Worm (Caenorhabditis elegans) whole organism, L1 larva: ENCODE results near the gene cid-1.

Source experiments
- ceh-82 ChIP-seq, 3 experiments: fragments of 150-350 bp in 1 of 3; sonication (generic microtip) in 2 of 3; optimal IDR thresholded peaks; 2 replicates each; lab custom pipeline; 2014 to 2017; ENCODE audit warnings: missing biosample characterization in 3 of 3, missing genetic modification characterization in 3 of 3
- dpl-1 ChIP-seq, 3 experiments: fragments of 150-350 bp in 2 of 3; sonication (generic microtip) in 1 of 3; optimal IDR thresholded peaks; 2 replicates each; lab custom pipeline; 2014 to 2017; ENCODE audit warnings: missing biosample characterization in 3 of 3, missing genetic modification characterization in 3 of 3, missing genetic modification reagents in 3 of 3
- elt-2 ChIP-seq: sonication (generic microtip); optimal IDR thresholded peaks from 2 replicates; lab custom pipeline; 2016; ENCODE audit warnings: missing genetic modification characterization, mild to moderate bottlenecking, inconsistent platforms, missing compliant biosample characterization, missing genetic modification reagents
- elt-3 ChIP-seq, 6 experiments: fragments of 150-350 bp in 1 of 6; sonication (generic microtip); optimal IDR thresholded peaks; 2 replicates each; lab custom pipeline; 2017 to 2018; ENCODE audit warnings: missing biosample characterization in 6 of 6, missing genetic modification characterization in 6 of 6, inconsistent platforms in 1 of 6
- lin-13 ChIP-seq: fragments of 150-350 bp; optimal IDR thresholded peaks from 2 replicates; lab custom pipeline; 2014; ENCODE audit warnings: missing biosample characterization, missing genetic modification reagents, missing genetic modification characterization
- lin-15B ChIP-seq: fragments of 150-350 bp; sonication (generic microtip); optimal IDR thresholded peaks from 3 replicates; lab custom pipeline; 2014; ENCODE audit warnings: missing biosample characterization, missing genetic modification characterization
- lin-35 ChIP-seq, 2 experiments: fragments of 150-350 bp; optimal IDR thresholded peaks; 2 replicates each; lab custom pipeline; 2014; ENCODE audit warnings: missing biosample characterization in 2 of 2, missing genetic modification characterization in 2 of 2, missing genetic modification reagents in 2 of 2
- lsy-2 ChIP-seq, 2 experiments: fragments of 150-350 bp; optimal IDR thresholded peaks; 2 replicates each; lab custom pipeline; 2014; ENCODE audit warnings: missing biosample characterization in 2 of 2, missing genetic modification characterization in 2 of 2
- nhr-28 ChIP-seq: fragments of 150-350 bp; optimal IDR thresholded peaks from 2 replicates; lab custom pipeline; 2014; ENCODE audit warnings: missing biosample characterization, missing genetic modification characterization
- snpc-4 ChIP-seq: fragments of 150-350 bp; optimal IDR thresholded peaks from 2 replicates; lab custom pipeline; 2014; ENCODE audit warnings: missing biosample characterization, missing genetic modification characterization
- tbx-2 ChIP-seq: sonication (generic microtip); optimal IDR thresholded peaks from 2 replicates; lab custom pipeline; 2016; ENCODE audit warnings: missing genetic modification characterization, missing compliant biosample characterization
- vab-15 ChIP-seq: sonication (generic microtip); optimal IDR thresholded peaks from 2 replicates; lab custom pipeline; 2017; ENCODE audit warnings: missing genotype, mild to moderate bottlenecking, missing genetic modification characterization, missing compliant biosample characterization

ce11 chrIII:5149478-5149877, 24.2 kb upstream of the cid-1 start, which contains the start of gene Y54H5A.2:
- no peak for TF ChIP-seq dpl-1 (GFP tag; optimal IDR thresholded peaks at IDR 0.05; lab: Kevin White, UChicago)
- no peak for TF ChIP-seq tbx-2 (tag; lab: Kevin White, UChicago)
- no peak for TF ChIP-seq lsy-2 (tag; optimal IDR thresholded peaks at IDR 0.05; lab: Kevin White, UChicago)
- no peak for TF ChIP-seq elt-2 (tag; lab: Kevin White, UChicago)
- TF ChIP-seq ceh-82 (tag; optimal IDR thresholded peaks at IDR 0.05; lab: Kevin White, UChicago): no peak
- no peak for TF ChIP-seq nhr-28 (tag; lab: Kevin White, UChicago)
- TF ChIP-seq elt-3 (tag; optimal IDR thresholded peaks at IDR 0.05; lab: Kevin White, UChicago): no peak
- TF ChIP-seq lin-13 (GFP tag; lab: Kevin White, UChicago): no peak
- TF ChIP-seq lin-35 (GFP tag; optimal IDR thresholded peaks at IDR 0.05; lab: Kevin White, UChicago): no peak
- no peak for TF ChIP-seq lin-15B
- TF ChIP-seq snpc-4 (tag; lab: Kevin White, UChicago): no peak
- no peak for TF ChIP-seq vab-15 (tag; lab: Kevin White, UChicago)
